Worm (Caenorhabditis elegans) whole organism, late embryonic: ENCODE results near the gene asp-5.

Source experiments
- K09A11.1 ChIP-seq: sonication (generic microtip); optimal IDR thresholded peaks from 2 replicates; lab custom pipeline; 2017; ENCODE audit warnings: antibody characterized with exemption, mild to moderate bottlenecking, missing genetic modification characterization, missing compliant biosample characterization; ENCODE audit not compliant: insufficient read depth
- ahr-1 ChIP-seq: sonication (generic microtip); optimal IDR thresholded peaks from 2 replicates; lab custom pipeline; 2016; ENCODE audit warnings: missing genetic modification characterization, missing compliant biosample characterization
- ceh-30 ChIP-seq: fragments of 150-350 bp; optimal IDR thresholded peaks from 2 replicates; lab custom pipeline; 2014; ENCODE audit warnings: missing biosample characterization, missing genetic modification characterization
- elt-2 ChIP-seq: sonication (generic microtip); optimal IDR thresholded peaks from 2 replicates; lab custom pipeline; 2016; ENCODE audit warnings: missing genetic modification reagents, missing genetic modification characterization, missing compliant biosample characterization
- fkh-10 ChIP-seq: fragments of 150-350 bp; optimal IDR thresholded peaks from 2 replicates; lab custom pipeline; 2014; ENCODE audit warnings: missing biosample characterization, missing genetic modification reagents, missing genetic modification characterization
- hlh-30 ChIP-seq: sonication (generic microtip); optimal IDR thresholded peaks from 2 replicates; lab custom pipeline; 2017; ENCODE audit warnings: antibody characterized with exemption, missing genetic modification characterization, missing compliant biosample characterization; ENCODE audit not compliant: insufficient read depth
- hlh-8 ChIP-seq: sonication (generic microtip); optimal IDR thresholded peaks from 2 replicates; lab custom pipeline; 2016; ENCODE audit warnings: missing genotype, missing genetic modification characterization, missing compliant biosample characterization
- nfya-1 ChIP-seq: sonication (generic microtip); optimal IDR thresholded peaks from 2 replicates; lab custom pipeline; 2017; ENCODE audit warnings: missing genetic modification characterization, mild to moderate bottlenecking, missing compliant biosample characterization, antibody characterized with exemption, moderate library complexity
- pha-4 ChIP-seq: fragments of 150-350 bp; optimal IDR thresholded peaks from 2 replicates; lab custom pipeline; 2018; ENCODE audit warnings: missing biosample characterization, missing genetic modification reagents, missing genetic modification characterization
- rnt-1 ChIP-seq: sonication (generic microtip); optimal IDR thresholded peaks from 2 replicates; lab custom pipeline; 2016; ENCODE audit warnings: missing genetic modification characterization, missing compliant biosample characterization
- sdc-2 ChIP-seq: sonication (generic microtip); optimal IDR thresholded peaks from 2 replicates; lab custom pipeline; 2016; ENCODE audit warnings: missing genotype, missing genetic modification characterization, missing compliant biosample characterization
- syd-9 ChIP-seq: sonication (generic microtip); optimal IDR thresholded peaks from 2 replicates; lab custom pipeline; 2016; ENCODE audit warnings: mild to moderate bottlenecking, missing genetic modification characterization, moderate library complexity, missing compliant biosample characterization

- TF ChIP-seq syd-9 (no peak), fkh-10 (GFP tag; lab: Kevin White, UChicago) (no peak), ahr-1 (tag; lab: Kevin White, UChicago) (no peak), hlh-30 (no peak), ceh-30 (tag; lab: Kevin White, UChicago) (no peak), hlh-8 (no peak), elt-2 (tag; lab: Kevin White, UChicago) (no peak), nfya-1 (tag; lab: Kevin White, UChicago) (no peak), pha-4 (no peak), rnt-1 (tag; lab: Kevin White, UChicago) (no peak), K09A11.1 (tag; lab: Kevin White, UChicago) (no peak), sdc-2 (tag; lab: Kevin White, UChicago) (no peak)
These were observed 9.5 kb downstream of the asp-5 start for ce11 chrV:8281646-8282045.
